Worm (Caenorhabditis elegans) whole organism, young adult: ENCODE results near the gene ZC239.15.

Source experiments
- B0019.2 ChIP-seq: fragments of 200-800 bp; sonication (Bioruptor generic); conservative IDR thresholded peaks from 2 replicates; pipeline ENCODE4 v1.3.6; 2022; ENCODE audit warnings: missing genetic modification reagents, missing genetic modification characterization, missing compliant biosample characterization
- C06A6.2 ChIP-seq: fragments of 200-800 bp; sonication (Bioruptor generic); conservative IDR thresholded peaks from 2 replicates; pipeline ENCODE4 v1.3.6; 2022; ENCODE audit warnings: missing genetic modification characterization, missing compliant biosample characterization
- D2030.7 ChIP-seq: fragments of 200-800 bp; sonication (Bioruptor generic); IDR thresholded peaks from 2 replicates; pipeline ENCODE4 v1.3.6; 2022; ENCODE audit warnings: missing genetic modification reagents, missing genetic modification characterization, missing compliant biosample characterization
- F10E7.11 ChIP-seq: sonication (generic microtip); optimal IDR thresholded peaks from 2 replicates; lab custom pipeline; 2017; ENCODE audit warnings: mild to moderate bottlenecking, missing genetic modification characterization, moderate library complexity, missing compliant biosample characterization
- F52B5.7 ChIP-seq: sonication (generic microtip); optimal IDR thresholded peaks from 2 replicates; lab custom pipeline; 2016; ENCODE audit warnings: mild to moderate bottlenecking, missing genetic modification characterization, missing compliant biosample characterization
- F55B11.4 ChIP-seq: sonication (generic microtip); optimal IDR thresholded peaks from 2 replicates; lab custom pipeline; 2016; ENCODE audit warnings: missing compliant biosample characterization, missing genetic modification characterization, borderline replicate concordance; ENCODE audit not compliant: insufficient read depth
- F57A8.1 ChIP-seq: fragments of 200-800 bp; sonication (Bioruptor generic); optimal IDR thresholded peaks from 2 replicates; lab custom pipeline; 2018; ENCODE audit warnings: mild to moderate bottlenecking, missing genetic modification characterization, moderate library complexity, missing compliant biosample characterization
- T26A5.8 ChIP-seq: sonication (generic microtip); optimal IDR thresholded peaks from 2 replicates; lab custom pipeline; 2016; ENCODE audit warnings: missing genetic modification characterization, missing compliant biosample characterization
- Y53F4B.3 ChIP-seq: fragments of 200-800 bp; sonication (Bioruptor generic); IDR thresholded peaks from 2 replicates; pipeline ENCODE4 v1.3.6; 2022; ENCODE audit warnings: missing genetic modification reagents, missing genetic modification characterization, missing compliant biosample characterization
- Y56A3A.18 ChIP-seq: fragments of 200-800 bp; sonication (Bioruptor generic); IDR thresholded peaks from 2 replicates; pipeline ENCODE4 v1.3.6; 2022; ENCODE audit warnings: missing genetic modification reagents, missing genetic modification characterization, missing compliant biosample characterization
- aptf-2 ChIP-seq: fragments of 200-800 bp; sonication (Bioruptor generic); conservative IDR thresholded peaks from 2 replicates; pipeline ENCODE4 v1.3.6; 2022; ENCODE audit warnings: missing genetic modification reagents, missing genetic modification characterization, missing compliant biosample characterization
- attf-5 ChIP-seq: fragments of 200-800 bp; sonication (Bioruptor generic); optimal IDR thresholded peaks from 2 replicates; lab custom pipeline; 2018; ENCODE audit warnings: mild to moderate bottlenecking, missing genetic modification characterization, missing compliant biosample characterization
- cebp-2 ChIP-seq: fragments of 200-800 bp; sonication (Bioruptor generic); IDR thresholded peaks from 2 replicates; pipeline ENCODE4 v1.3.6; 2022; ENCODE audit warnings: missing genetic modification characterization, missing compliant biosample characterization
- chd-7 ChIP-seq: sonication (generic microtip); optimal IDR thresholded peaks from 2 replicates; lab custom pipeline; 2016; ENCODE audit warnings: mild to moderate bottlenecking, missing genetic modification characterization, moderate library complexity, missing compliant biosample characterization
- dpff-1 ChIP-seq: sonication (generic microtip); optimal IDR thresholded peaks from 2 replicates; lab custom pipeline; 2017; ENCODE audit warnings: mild to moderate bottlenecking, missing genetic modification characterization, missing compliant biosample characterization
- dpl-1 ChIP-seq: fragments of 150-350 bp; optimal IDR thresholded peaks from 2 replicates; lab custom pipeline; 2014; ENCODE audit warnings: missing biosample characterization, missing genetic modification reagents, missing genetic modification characterization
- efl-1 ChIP-seq: fragments of 150-350 bp; optimal IDR thresholded peaks from 2 replicates; lab custom pipeline; 2014; ENCODE audit warnings: missing biosample characterization, missing genetic modification reagents, missing genetic modification characterization
- egl-44 ChIP-seq: fragments of 200-800 bp; sonication (Bioruptor generic); IDR thresholded peaks from 2 replicates; pipeline ENCODE4 v1.3.6; 2022; ENCODE audit warnings: missing genetic modification reagents, missing genetic modification characterization, missing compliant biosample characterization
- ekl-4 ChIP-seq: fragments of 200-800 bp; sonication (Bioruptor generic); IDR thresholded peaks from 2 replicates; pipeline ENCODE4 v1.3.6; 2022; ENCODE audit warnings: missing genetic modification reagents, missing genetic modification characterization, missing compliant biosample characterization
- ets-4 ChIP-seq: fragments of 200-800 bp; sonication (Bioruptor generic); optimal IDR thresholded peaks from 2 replicates; lab custom pipeline; 2018; ENCODE audit warnings: mild to moderate bottlenecking, missing genetic modification characterization, missing compliant biosample characterization
- fkh-3 ChIP-seq: sonication (generic microtip); optimal IDR thresholded peaks from 2 replicates; lab custom pipeline; 2016; ENCODE audit warnings: mild to moderate bottlenecking, missing genetic modification characterization, missing compliant biosample characterization
- gei-17 ChIP-seq: fragments of 200-800 bp; sonication (Bioruptor generic); optimal IDR thresholded peaks from 2 replicates; lab custom pipeline; 2018; ENCODE audit warnings: mild to moderate bottlenecking, missing genetic modification characterization, missing compliant biosample characterization
- hmg-1.2 ChIP-seq: fragments of 200-800 bp; sonication (Bioruptor generic); IDR thresholded peaks from 2 replicates; pipeline ENCODE4 v1.3.6; 2022; ENCODE audit warnings: missing genetic modification reagents, missing genetic modification characterization, missing compliant biosample characterization
- let-607 ChIP-seq, 2 experiments: fragments of 200-800 bp in 1 of 2; sonication (Bioruptor generic) in 1 of 2; sonication (generic microtip) in 1 of 2; optimal IDR thresholded peaks; 2 replicates each; lab custom pipeline; 2016 to 2018; ENCODE audit warnings: mild to moderate bottlenecking in 2 of 2, missing compliant biosample characterization in 2 of 2, missing genetic modification characterization in 2 of 2, moderate library complexity in 2 of 2, missing genotype in 1 of 2
- lin-26 ChIP-seq: fragments of 200-800 bp; sonication (Bioruptor generic); IDR thresholded peaks from 2 replicates; pipeline ENCODE4 v1.3.6; 2022; ENCODE audit warnings: missing genetic modification reagents, missing genetic modification characterization, missing compliant biosample characterization
- lin-35 ChIP-seq, 3 experiments: fragments of 150-350 bp in 2 of 3; sonication (generic microtip) in 1 of 3; optimal IDR thresholded peaks; 2 replicates each; lab custom pipeline; 2014 to 2018; ENCODE audit warnings: missing biosample characterization in 3 of 3, missing genetic modification characterization in 3 of 3, missing genetic modification reagents in 3 of 3
- lsy-27 ChIP-seq: sonication (generic microtip); optimal IDR thresholded peaks from 2 replicates; lab custom pipeline; 2017; ENCODE audit warnings: missing genetic modification characterization, mild to moderate bottlenecking, missing compliant biosample characterization, antibody characterized with exemption, missing genotype, borderline replicate concordance; ENCODE audit not compliant: insufficient read depth
- madf-6 ChIP-seq: fragments of 200-800 bp; sonication (Bioruptor generic); IDR thresholded peaks from 2 replicates; pipeline ENCODE4 v1.3.6; 2022; ENCODE audit warnings: missing genetic modification reagents, missing genetic modification characterization, missing compliant biosample characterization
- mcd-1 ChIP-seq: fragments of 200-800 bp; sonication (Bioruptor generic); IDR thresholded peaks from 2 replicates; pipeline ENCODE4 v1.3.6; 2022; ENCODE audit warnings: missing genetic modification reagents, missing genetic modification characterization, missing compliant biosample characterization
- pbrm-1 ChIP-seq: fragments of 200-800 bp; sonication (Bioruptor generic); IDR thresholded peaks from 2 replicates; pipeline ENCODE4 v1.3.6; 2022; ENCODE audit warnings: missing genetic modification reagents, missing genetic modification characterization, missing compliant biosample characterization
- rcor-1 ChIP-seq: fragments of 200-800 bp; sonication (Bioruptor generic); IDR thresholded peaks from 2 replicates; pipeline ENCODE4 v1.3.6; 2022; ENCODE audit warnings: missing genetic modification reagents, missing genetic modification characterization, missing compliant biosample characterization
- sdz-38 ChIP-seq: sonication (generic microtip); optimal IDR thresholded peaks from 2 replicates; lab custom pipeline; 2016; ENCODE audit warnings: missing genotype, missing genetic modification characterization, missing compliant biosample characterization
- snpc-1.1 ChIP-seq: sonication (generic microtip); optimal IDR thresholded peaks from 2 replicates; lab custom pipeline; 2017; ENCODE audit warnings: missing genetic modification characterization, mild to moderate bottlenecking, missing compliant biosample characterization, antibody characterized with exemption, moderate library complexity, missing genotype, missing genetic modification reagents; ENCODE audit not compliant: insufficient read depth
- snpc-4 ChIP-seq, 5 experiments: fragments of 150-350 bp in 1 of 5; sonication (generic microtip) in 4 of 5; optimal IDR thresholded peaks; 2 replicates each; lab custom pipeline; 2014 to 2018; ENCODE audit warnings: missing genetic modification characterization in 5 of 5, missing biosample characterization in 3 of 5, antibody characterized with exemption in 2 of 5, mild to moderate bottlenecking in 2 of 5, missing compliant biosample characterization in 2 of 5, missing genotype in 2 of 5, moderate library complexity in 2 of 5, missing genetic modification reagents in 1 of 5
- somi-1 ChIP-seq: fragments of 200-800 bp; sonication (Bioruptor generic); optimal IDR thresholded peaks from 2 replicates; lab custom pipeline; 2018; ENCODE audit warnings: mild to moderate bottlenecking, missing genetic modification characterization, missing compliant biosample characterization
- unc-130 ChIP-seq: sonication (generic microtip); optimal IDR thresholded peaks from 2 replicates; lab custom pipeline; 2016; ENCODE audit warnings: missing genetic modification reagents, missing genetic modification characterization, missing compliant biosample characterization
- xnd-1 ChIP-seq: sonication (generic microtip); optimal IDR thresholded peaks from 2 replicates; lab custom pipeline; 2016; ENCODE audit warnings: missing genotype, missing genetic modification reagents, missing genetic modification characterization, missing compliant biosample characterization
- zfh-2 ChIP-seq: fragments of 200-800 bp; sonication (Bioruptor generic); conservative IDR thresholded peaks from 2 replicates; pipeline ENCODE4 v1.3.6; 2022; ENCODE audit warnings: missing genetic modification reagents, missing genetic modification characterization, missing compliant biosample characterization
- zim-3 ChIP-seq: sonication (generic microtip); optimal IDR thresholded peaks from 2 replicates; lab custom pipeline; 2017; ENCODE audit warnings: mild to moderate bottlenecking, missing genetic modification characterization, moderate library complexity, missing compliant biosample characterization
- ztf-22 ChIP-seq: fragments of 200-800 bp; sonication (Bioruptor generic); optimal IDR thresholded peaks from 2 replicates; lab custom pipeline; 2018; ENCODE audit warnings: mild to moderate bottlenecking, missing genetic modification characterization, moderate library complexity, missing compliant biosample characterization
- ztf-25 ChIP-seq: fragments of 200-800 bp; sonication (Bioruptor generic); IDR thresholded peaks from 2 replicates; pipeline ENCODE4 v1.3.6; 2022; ENCODE audit warnings: missing genetic modification reagents, missing genetic modification characterization, missing compliant biosample characterization
- ztf-28 ChIP-seq: fragments of 200-800 bp; sonication (Bioruptor generic); IDR thresholded peaks from 2 replicates; pipeline ENCODE4 v1.3.6; 2022; ENCODE audit warnings: missing genetic modification reagents, missing genetic modification characterization, missing compliant biosample characterization
- ztf-3 ChIP-seq: fragments of 200-800 bp; sonication (Bioruptor generic); optimal IDR thresholded peaks from 2 replicates; lab custom pipeline; 2018; ENCODE audit warnings: mild to moderate bottlenecking, missing genetic modification characterization, missing compliant biosample characterization
- ztf-6 ChIP-seq: fragments of 200-800 bp; sonication (Bioruptor generic); IDR thresholded peaks from 2 replicates; pipeline ENCODE4 v1.3.6; 2022; ENCODE audit warnings: missing genetic modification reagents, missing genetic modification characterization, missing compliant biosample characterization

The ZC239.15 gene

ce11 chrII:3249406-3249805 is 24.9 kb upstream of the ZC239.15 start, which contains the start of gene clec-124:
clec-124 (plus strand) TSS chrII:3249706.
- no peak for TF ChIP-seq ekl-4 (GFP tag; lab: Robert Waterston, UW)
- TF ChIP-seq Y56A3A.18 (GFP tag; lab: Robert Waterston, UW), result no peak

- no peak for TF ChIP-seq gei-17 (GFP tag; lab: Kevin White, UChicago)
- no peak for TF ChIP-seq sdz-38
- no peak for TF ChIP-seq F52B5.7 (tag; lab: Kevin White, UChicago)
- no peak for TF ChIP-seq mcd-1 (GFP tag; lab: Robert Waterston, UW)
- TF ChIP-seq lin-35 (GFP tag; optimal IDR thresholded peaks at IDR 0.05; lab: Kevin White, UChicago), result no peak
- no peak for TF ChIP-seq ztf-22 (GFP tag; lab: Kevin White, UChicago)
- TF ChIP-seq chd-7 (tag; lab: Kevin White, UChicago), result no peak
- peak; percentile 58 for TF ChIP-seq dpl-1
- TF ChIP-seq lin-26 (GFP tag; lab: Robert Waterston, UW), result no peak
- TF ChIP-seq somi-1 (GFP tag; lab: Kevin White, UChicago), result no peak
- TF ChIP-seq dpff-1, result no peak
- no peak for TF ChIP-seq snpc-4 (GFP tag; optimal IDR thresholded peaks at IDR 0.05; lab: Kevin White, UChicago)
- no peak for TF ChIP-seq snpc-4 (tag; optimal IDR thresholded peaks at IDR 0.05; lab: Kevin White, UChicago)
- no peak for TF ChIP-seq let-607 (tag; optimal IDR thresholded peaks at IDR 0.05; lab: Kevin White, UChicago)
- peak; percentile 31 for TF ChIP-seq snpc-1.1 (tag; lab: Kevin White, UChicago)
- TF ChIP-seq madf-6 (GFP tag; lab: Robert Waterston, UW), result peak; percentile 88
- 0 out of 2 replicates have a peak, but pooled peaks have one; percentile 10 for TF ChIP-seq rcor-1
- 0 out of 2 replicates have a peak, but pooled peaks have one; percentile 11 for TF ChIP-seq pbrm-1 (GFP tag; lab: Robert Waterston, UW)
- no peak for TF ChIP-seq cebp-2 (GFP tag; lab: Robert Waterston, UW)
- no peak for TF ChIP-seq zfh-2
- peak; percentile 91 for TF ChIP-seq hmg-1.2 (GFP tag; lab: Robert Waterston, UW)
- TF ChIP-seq T26A5.8 (tag; lab: Kevin White, UChicago), result no peak
- no peak for TF ChIP-seq aptf-2 (GFP tag; lab: Robert Waterston, UW)
- TF ChIP-seq Y53F4B.3, result no peak
- peak; percentile 90 for TF ChIP-seq efl-1 (GFP tag; lab: Kevin White, UChicago)
- no peak for TF ChIP-seq ztf-28 (GFP tag; lab: Robert Waterston, UW)
- no peak for TF ChIP-seq egl-44 (GFP tag; lab: Robert Waterston, UW)
- TF ChIP-seq xnd-1 (tag; lab: Kevin White, UChicago), result peak; percentile 77
- TF ChIP-seq F57A8.1 (GFP tag; lab: Kevin White, UChicago), result no peak
- no peak for TF ChIP-seq F55B11.4
- TF ChIP-seq D2030.7 (GFP tag; lab: Robert Waterston, UW), result no peak
- no peak for TF ChIP-seq F10E7.11 (tag; lab: Kevin White, UChicago)
- TF ChIP-seq lsy-27 (tag; lab: Kevin White, UChicago), result no peak
- TF ChIP-seq ztf-25 (GFP tag; lab: Robert Waterston, UW), result no peak
- no peak for TF ChIP-seq ztf-6 (GFP tag; lab: Robert Waterston, UW)
- TF ChIP-seq ets-4 (GFP tag; lab: Kevin White, UChicago), result no peak
- TF ChIP-seq fkh-3 (tag; lab: Kevin White, UChicago), result no peak
- no peak for TF ChIP-seq attf-5 (GFP tag; lab: Kevin White, UChicago)
- no peak for TF ChIP-seq ztf-3 (GFP tag; lab: Kevin White, UChicago)
- no peak for TF ChIP-seq Y56A3A.18 (GFP tag; lab: Robert Waterston, UW)
- TF ChIP-seq unc-130 (GFP tag; lab: Kevin White, UChicago), result no peak
- TF ChIP-seq C06A6.2 (GFP tag; lab: Robert Waterston, UW), result no peak
- no peak for TF ChIP-seq zim-3 (tag; lab: Kevin White, UChicago)
- TF ChIP-seq B0019.2 (GFP tag; lab: Robert Waterston, UW), result no peak
These were observed 23.6 kb upstream of the ZC239.15 start, which contains the start of the genes fbxc-50 and C17F4.2 for ce11 chrII:3248043-3248718. fbxc-50 (minus strand) TSS chrII:3248123. C17F4.2 (plus strand) TSS chrII:3248668.
